Worm (Caenorhabditis elegans) whole organism, L2 larva: ENCODE measurements around the gene clec-123.

Experiments
- C34F6.9 ChIP-seq: fragments of 150-350 bp; optimal IDR thresholded peaks from 2 replicates; lab custom pipeline; 2014; ENCODE audit warnings: missing biosample characterization, missing genetic modification characterization
- alr-1 ChIP-seq: fragments of 150-350 bp; optimal IDR thresholded peaks from 2 replicates; lab custom pipeline; 2014; ENCODE audit warnings: missing biosample characterization, missing genetic modification characterization
- ama-1 ChIP-seq: fragments of 150-350 bp; optimal IDR thresholded peaks from 2 replicates; lab custom pipeline; 2018; ENCODE audit warnings: inconsistent platforms
- blmp-1 ChIP-seq: sonication (generic microtip); optimal IDR thresholded peaks from 2 replicates; lab custom pipeline; 2017; ENCODE audit warnings: missing genetic modification characterization, mild to moderate bottlenecking, missing compliant biosample characterization, antibody characterized with exemption, moderate library complexity; ENCODE audit not compliant: insufficient read depth
- egl-27 ChIP-seq: sonication (generic microtip); optimal IDR thresholded peaks from 3 replicates; lab custom pipeline; 2017; ENCODE audit warnings: missing biosample characterization, missing genetic modification reagents, missing genetic modification characterization
- elt-1 ChIP-seq: fragments of 150-350 bp; optimal IDR thresholded peaks from 2 replicates; lab custom pipeline; 2014; ENCODE audit warnings: missing biosample characterization, missing genetic modification characterization
- elt-3 ChIP-seq: sonication (generic microtip); optimal IDR thresholded peaks from 2 replicates; lab custom pipeline; 2017; ENCODE audit warnings: missing biosample characterization, missing genetic modification characterization
- nhr-11 ChIP-seq: fragments of 150-350 bp; optimal IDR thresholded peaks from 2 replicates; lab custom pipeline; 2014; ENCODE audit warnings: missing biosample characterization, missing genetic modification characterization
- nhr-6 ChIP-seq: fragments of 150-350 bp; optimal IDR thresholded peaks from 2 replicates; lab custom pipeline; 2014; ENCODE audit warnings: missing biosample characterization, missing genetic modification characterization
- nhr-77 ChIP-seq: fragments of 150-350 bp; optimal IDR thresholded peaks from 2 replicates; lab custom pipeline; 2014; ENCODE audit warnings: missing biosample characterization, missing genetic modification characterization
- ztf-11 ChIP-seq: sonication (generic microtip); optimal IDR thresholded peaks from 2 replicates; lab custom pipeline; 2017; ENCODE audit warnings: missing biosample characterization, missing genetic modification characterization
- ztf-4 ChIP-seq: fragments of 150-350 bp; optimal IDR thresholded peaks from 2 replicates; lab custom pipeline; 2014; ENCODE audit warnings: missing biosample characterization, missing genetic modification characterization

ce11 chrII:3109533-3109932, 4.5 kb upstream of the clec-123 start:
- TF ChIP-seq nhr-77 (tag; lab: Kevin White, UChicago), result no peak
- no peak for TF ChIP-seq elt-1 (tag; lab: Kevin White, UChicago)
- TF ChIP-seq ztf-11 (tag; lab: Kevin White, UChicago), result no peak
- TF ChIP-seq elt-3 (tag; lab: Kevin White, UChicago), result no peak
- TF ChIP-seq egl-27 (tag; lab: Kevin White, UChicago), result no peak
- no peak for TF ChIP-seq alr-1 (tag; lab: Kevin White, UChicago)
- TF ChIP-seq ztf-4 (tag; lab: Kevin White, UChicago), result no peak
- TF ChIP-seq nhr-11, result no peak
- TF ChIP-seq C34F6.9 (tag; lab: Kevin White, UChicago), result no peak
- TF ChIP-seq ama-1 (lab: Kevin White, UChicago), result no peak
- TF ChIP-seq blmp-1 (tag; lab: Kevin White, UChicago), result no peak
- no peak for TF ChIP-seq nhr-6
